Worm (Caenorhabditis elegans) whole organism, L1 larva: ENCODE measurements around the gene ugt-5.

Source experiments
- ceh-82 ChIP-seq, 3 experiments: fragments of 150-350 bp in 1 of 3; sonication (generic microtip) in 2 of 3; optimal IDR thresholded peaks; 2 replicates each; lab custom pipeline; 2014 to 2017; ENCODE audit warnings: missing biosample characterization in 3 of 3, missing genetic modification characterization in 3 of 3
- hlh-17 ChIP-seq: fragments of 200-800 bp; sonication (Bioruptor generic); optimal IDR thresholded peaks from 2 replicates; lab custom pipeline; 2018; ENCODE audit warnings: missing genetic modification characterization, mild to moderate bottlenecking, missing compliant biosample characterization, moderate library complexity, borderline replicate concordance
- nhr-76 ChIP-seq: sonication (generic microtip); optimal IDR thresholded peaks from 2 replicates; lab custom pipeline; 2017; ENCODE audit warnings: missing biosample characterization, missing genetic modification characterization

- TF ChIP-seq nhr-76 = no peak
- TF ChIP-seq ceh-82 (tag; optimal IDR thresholded peaks at IDR 0.05; lab: Kevin White, UChicago) = no peak
- no peak for TF ChIP-seq hlh-17 (GFP tag; lab: Kevin White, UChicago)
Measured at ce11 chrV:12741684-12742083, 51.1 kb downstream of the ugt-5 start, which contains the start of gene hrg-7.
